Fruit fly (Drosophila melanogaster) whole organism, prepupa: Measurements from ENCODE around the gene Pph13.

Experiments used
- Blimp-1 ChIP-seq: fragments of 200-800 bp; sonication (Bioruptor generic); optimal IDR thresholded peaks from 3 replicates; lab custom pipeline; 2017; ENCODE audit warnings: missing biosample characterization, missing genetic modification characterization, mild to moderate bottlenecking, moderate library complexity, missing genetic modification reagents
- CG10631 ChIP-seq: fragments of 200-800 bp; sonication (Bioruptor generic); optimal IDR thresholded peaks from 2 replicates; lab custom pipeline; 2016; ENCODE audit warnings: missing biosample characterization, missing genetic modification characterization
- CG10669 ChIP-seq: fragments of 200-800 bp; sonication (Bioruptor generic); optimal IDR thresholded peaks from 3 replicates; lab custom pipeline; 2018; ENCODE audit warnings: missing biosample characterization, mild to moderate bottlenecking, missing genetic modification characterization, moderate library complexity
- CG11294 ChIP-seq: fragments of 200-800 bp; sonication (Bioruptor generic); IDR thresholded peaks from 2 replicates; pipeline ENCODE4 v1.3.6; 2022; ENCODE audit warnings: missing biosample characterization, missing genetic modification characterization
- CG11762 ChIP-seq: fragments of 200-800 bp; sonication (Bioruptor generic); optimal IDR thresholded peaks from 3 replicates; lab custom pipeline; 2016; ENCODE audit warnings: missing biosample characterization, missing genetic modification characterization; ENCODE audit not compliant: insufficient read depth
- CG11902 ChIP-seq: fragments of 200-800 bp; sonication (Bioruptor generic); optimal IDR thresholded peaks from 3 replicates; lab custom pipeline; 2016; ENCODE audit warnings: missing biosample characterization, missing genetic modification characterization
- CG15336 ChIP-seq: fragments of 200-800 bp; sonication (Bioruptor generic); IDR thresholded peaks from 2 replicates; pipeline ENCODE4 v1.3.6; 2022; ENCODE audit warnings: missing biosample characterization, missing genetic modification characterization
- CG1621 ChIP-seq: fragments of 200-800 bp; sonication (Bioruptor generic); optimal IDR thresholded peaks from 3 replicates; lab custom pipeline; 2018; ENCODE audit warnings: missing biosample characterization, mild to moderate bottlenecking, missing genetic modification characterization
- CG16779 ChIP-seq: fragments of 200-800 bp; sonication (Bioruptor generic); optimal IDR thresholded peaks from 3 replicates; lab custom pipeline; 2017; ENCODE audit warnings: missing biosample characterization, mild to moderate bottlenecking, missing genetic modification characterization
- CG3032 ChIP-seq: fragments of 200-800 bp; optimal IDR thresholded peaks from 2 replicates; lab custom pipeline; 2019; ENCODE audit warnings: missing biosample characterization, mild to moderate bottlenecking, missing genetic modification characterization, moderate library complexity
- CG31627 ChIP-seq: fragments of 200-800 bp; sonication (Bioruptor generic); optimal IDR thresholded peaks from 3 replicates; lab custom pipeline; 2016; ENCODE audit warnings: missing biosample characterization, missing genetic modification characterization
- CG32006 ChIP-seq: fragments of 200-800 bp; sonication (Bioruptor generic); optimal IDR thresholded peaks from 3 replicates; lab custom pipeline; 2017; ENCODE audit warnings: missing biosample characterization, mild to moderate bottlenecking, missing genetic modification characterization
- CG4318 ChIP-seq: fragments of 200-800 bp; sonication (Bioruptor generic); optimal IDR thresholded peaks from 3 replicates; lab custom pipeline; 2017; ENCODE audit warnings: missing biosample characterization, mild to moderate bottlenecking, missing genetic modification characterization
- CG6163 ChIP-seq: fragments of 200-800 bp; sonication (Bioruptor generic); IDR thresholded peaks from 3 replicates; pipeline ENCODE4 v1.3.6; 2022; ENCODE audit warnings: missing biosample characterization, missing genetic modification characterization
- CG6276 ChIP-seq: fragments of 200-800 bp; sonication (Bioruptor generic); optimal IDR thresholded peaks from 2 replicates; lab custom pipeline; 2017; ENCODE audit warnings: missing biosample characterization, mild to moderate bottlenecking, missing genetic modification characterization
- CG6792 ChIP-seq: fragments of 200-800 bp; sonication (Bioruptor generic); optimal IDR thresholded peaks from 3 replicates; lab custom pipeline; 2016; ENCODE audit warnings: missing biosample characterization, missing genetic modification characterization
- CG6808 ChIP-seq: fragments of 200-800 bp; sonication (Bioruptor generic); optimal IDR thresholded peaks from 3 replicates; lab custom pipeline; 2017; ENCODE audit warnings: missing biosample characterization, missing genetic modification characterization, mild to moderate bottlenecking, moderate library complexity, missing genetic modification reagents
- CG6854 ChIP-seq: fragments of 200-800 bp; sonication (Bioruptor generic); optimal IDR thresholded peaks from 2 replicates; lab custom pipeline; 2017; ENCODE audit warnings: missing biosample characterization, mild to moderate bottlenecking, missing genetic modification characterization
- CG7368 ChIP-seq: fragments of 200-800 bp; sonication (Bioruptor generic); optimal IDR thresholded peaks from 3 replicates; lab custom pipeline; 2016; ENCODE audit warnings: missing biosample characterization, missing genetic modification characterization
- CG8119 ChIP-seq: fragments of 200-800 bp; sonication (Bioruptor generic); IDR thresholded peaks from 3 replicates; pipeline ENCODE4 v1.3.6; 2022; ENCODE audit warnings: missing biosample characterization, missing genetic modification characterization
- CG8319 ChIP-seq: fragments of 200-800 bp; sonication (Bioruptor generic); optimal IDR thresholded peaks from 3 replicates; lab custom pipeline; 2016; ENCODE audit warnings: missing biosample characterization, missing genetic modification characterization
- CG8632 ChIP-seq: fragments of 200-800 bp; sonication (Bioruptor generic); optimal IDR thresholded peaks from 3 replicates; lab custom pipeline; 2016; ENCODE audit warnings: missing biosample characterization, missing genetic modification characterization
- Eip75B ChIP-seq: fragments of 200-800 bp; sonication (Bioruptor generic); optimal IDR thresholded peaks from 3 replicates; lab custom pipeline; 2016; ENCODE audit warnings: missing biosample characterization, missing genetic modification characterization
- Eip78C ChIP-seq: fragments of 200-800 bp; sonication (Bioruptor generic); peaks from one replicate; lab custom pipeline; 2016; ENCODE audit warnings: missing biosample characterization, missing genetic modification characterization
- Eip93F ChIP-seq: fragments of 200-800 bp; sonication (Bioruptor generic); optimal IDR thresholded peaks from 2 replicates; lab custom pipeline; 2016; ENCODE audit warnings: missing biosample characterization, mild to moderate bottlenecking, missing genetic modification characterization
- Gug ChIP-seq: fragments of 200-800 bp; sonication (Bioruptor generic); IDR thresholded peaks from 2 replicates; pipeline ENCODE4 v1.3.6; 2022; ENCODE audit warnings: missing biosample characterization, missing genetic modification characterization
- Hr38 ChIP-seq: sonication (Bioruptor generic); optimal IDR thresholded peaks from 2 replicates; lab custom pipeline; 2016; ENCODE audit warnings: missing biosample characterization, missing genetic modification characterization
- Hr39 ChIP-seq: fragments of 200-800 bp; sonication (Bioruptor generic); optimal IDR thresholded peaks from 2 replicates; lab custom pipeline; 2016; ENCODE audit warnings: missing biosample characterization, missing genetic modification characterization
- Hr4 ChIP-seq: fragments of 200-800 bp; sonication (Bioruptor generic); optimal IDR thresholded peaks from 3 replicates; lab custom pipeline; 2016; ENCODE audit warnings: missing biosample characterization, missing genetic modification characterization
- OdsH ChIP-seq: fragments of 200-800 bp; sonication (Bioruptor generic); optimal IDR thresholded peaks from 3 replicates; lab custom pipeline; 2016; ENCODE audit warnings: missing biosample characterization, missing genetic modification characterization
- Smox ChIP-seq: fragments of 200-800 bp; sonication (Bioruptor generic); optimal IDR thresholded peaks from 3 replicates; lab custom pipeline; 2016; ENCODE audit warnings: missing biosample characterization, missing genetic modification characterization
- Sox102F ChIP-seq: fragments of 200-800 bp; sonication (Bioruptor generic); optimal IDR thresholded peaks from 2 replicates; lab custom pipeline; 2016; ENCODE audit warnings: missing biosample characterization, mild to moderate bottlenecking, missing genetic modification characterization
- Sox14 ChIP-seq: fragments of 200-800 bp; sonication (Bioruptor generic); optimal IDR thresholded peaks from 3 replicates; lab custom pipeline; 2016; ENCODE audit warnings: missing biosample characterization, missing genetic modification characterization
- Sox15 ChIP-seq: fragments of 200-800 bp; sonication (Bioruptor generic); optimal IDR thresholded peaks from 3 replicates; lab custom pipeline; 2016; ENCODE audit warnings: missing biosample characterization, missing genetic modification characterization
- achi ChIP-seq: fragments of 200-800 bp; sonication (Bioruptor generic); optimal IDR thresholded peaks from 3 replicates; lab custom pipeline; 2016; ENCODE audit warnings: missing biosample characterization, missing genetic modification characterization
- acj6 ChIP-seq: fragments of 200-800 bp; sonication (Bioruptor generic); optimal IDR thresholded peaks from 3 replicates; lab custom pipeline; 2016; ENCODE audit warnings: missing biosample characterization, missing genetic modification characterization
- cyc ChIP-seq: fragments of 200-800 bp; sonication (Bioruptor generic); optimal IDR thresholded peaks from 3 replicates; lab custom pipeline; 2016; ENCODE audit warnings: missing biosample characterization, missing genetic modification characterization
- dac ChIP-seq: fragments of 200-800 bp; sonication (Bioruptor generic); optimal IDR thresholded peaks from 2 replicates; lab custom pipeline; 2017; ENCODE audit warnings: missing biosample characterization, mild to moderate bottlenecking, missing genetic modification characterization
- dsx ChIP-seq: fragments of 200-800 bp; optimal IDR thresholded peaks from 3 replicates; lab custom pipeline; 2019; ENCODE audit warnings: missing biosample characterization, mild to moderate bottlenecking, missing genetic modification characterization, moderate library complexity; ENCODE audit not compliant: poor library complexity, severe bottlenecking
- eg ChIP-seq: fragments of 200-800 bp; sonication (Bioruptor generic); IDR thresholded peaks from 3 replicates; pipeline ENCODE4 v1.3.6; 2022; ENCODE audit warnings: missing biosample characterization, missing genetic modification characterization
- esn ChIP-seq: fragments of 200-800 bp; sonication (Bioruptor generic); optimal IDR thresholded peaks from 2 replicates; lab custom pipeline; 2016; ENCODE audit warnings: missing biosample characterization, mild to moderate bottlenecking, missing genetic modification characterization, moderate library complexity
- fd59A ChIP-seq: fragments of 200-800 bp; sonication (Bioruptor generic); optimal IDR thresholded peaks from 2 replicates; lab custom pipeline; 2017; ENCODE audit warnings: missing biosample characterization, mild to moderate bottlenecking, missing genetic modification characterization, missing genetic modification reagents
- fd85E ChIP-seq: fragments of 200-800 bp; sonication (Bioruptor generic); optimal IDR thresholded peaks from 3 replicates; lab custom pipeline; 2016; ENCODE audit warnings: missing biosample characterization, missing genetic modification characterization
- lz ChIP-seq: fragments of 200-800 bp; sonication (Bioruptor generic); optimal IDR thresholded peaks from 3 replicates; lab custom pipeline; 2016; ENCODE audit warnings: missing biosample characterization, missing genetic modification characterization
- net ChIP-seq: fragments of 200-800 bp; sonication (Bioruptor generic); optimal IDR thresholded peaks from 3 replicates; lab custom pipeline; 2016; ENCODE audit warnings: missing biosample characterization, missing genetic modification characterization
- pdm3 ChIP-seq: fragments of 200-800 bp; sonication (Bioruptor generic); optimal IDR thresholded peaks from 3 replicates; lab custom pipeline; 2016; ENCODE audit warnings: missing biosample characterization, missing genetic modification characterization
- ss ChIP-seq, 2 experiments: fragments of 200-800 bp; sonication (Bioruptor generic); optimal IDR thresholded peaks; 2 replicates in 1 of 2; 3 replicates in 1 of 2; lab custom pipeline; 2017 to 2018; ENCODE audit warnings: mild to moderate bottlenecking in 2 of 2, missing biosample characterization in 2 of 2, missing genetic modification characterization in 2 of 2, moderate library complexity in 1 of 2
- svp ChIP-seq: fragments of 200-800 bp; sonication (Bioruptor generic); peaks from one replicate; lab custom pipeline; 2016; ENCODE audit warnings: missing biosample characterization, missing genetic modification characterization
- topi ChIP-seq: fragments of 200-800 bp; sonication (Bioruptor generic); optimal IDR thresholded peaks from 3 replicates; lab custom pipeline; 2016; ENCODE audit warnings: missing biosample characterization, missing genetic modification characterization
- vri ChIP-seq: fragments of 200-800 bp; sonication (Bioruptor generic); optimal IDR thresholded peaks from 3 replicates; lab custom pipeline; 2016; ENCODE audit warnings: missing biosample characterization, mild to moderate bottlenecking, missing genetic modification characterization

Pph13 gene

DNA sequence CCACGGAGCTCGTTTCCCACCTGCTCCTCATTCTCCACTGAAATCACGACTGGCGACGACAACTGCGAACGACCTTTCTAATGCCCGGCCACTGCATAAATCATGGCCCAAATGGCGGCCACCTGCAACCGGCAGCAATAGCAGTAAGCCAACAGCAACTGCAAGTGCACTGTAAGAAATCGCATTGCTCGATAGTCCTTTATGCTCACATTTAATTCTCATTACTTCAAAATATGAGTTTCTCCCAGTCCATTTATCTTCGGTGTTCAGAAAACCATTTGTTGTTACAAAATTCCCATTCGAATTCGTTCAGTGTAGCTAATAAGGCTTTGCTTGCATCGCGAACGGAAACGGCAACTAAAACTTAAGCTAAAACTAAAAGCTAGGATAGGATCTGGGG is 26.8 kb downstream of the Pph13 start (continued):
- TF ChIP-seq ss (GFP tag; optimal IDR thresholded peaks at IDR 0.05; lab: Kevin White, UChicago): no peak

DNA sequence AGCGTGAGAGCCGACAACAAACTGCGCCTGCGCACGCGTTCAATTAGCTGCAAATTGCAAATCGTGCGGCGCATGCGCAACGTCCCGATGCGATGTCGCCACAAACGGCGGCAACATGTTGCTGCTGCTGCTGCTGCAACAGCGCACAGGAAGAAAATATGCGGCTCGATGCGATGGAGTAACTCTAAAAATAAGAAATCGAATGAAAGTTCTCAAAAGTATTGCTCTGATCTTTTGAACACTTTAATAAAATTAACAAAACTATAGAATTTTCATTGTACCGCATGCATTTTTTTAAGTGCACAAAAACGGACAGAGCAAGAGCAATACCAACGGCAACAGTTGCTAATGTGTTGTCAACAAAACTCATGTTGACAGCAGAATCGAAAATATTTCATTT is 28.9 kb downstream of the Pph13 start:
- TF ChIP-seq Gug (GFP tag; lab: Robert Waterston, UW) (peak; percentile 78), CG6792 (GFP tag; lab: Kevin White, UChicago) (peak; percentile 69), pdm3 (GFP tag; lab: Kevin White, UChicago) (peak; percentile 84), CG11762 (GFP tag; lab: Kevin White, UChicago) (peak; percentile 55), CG10669 (GFP tag; lab: Kevin White, UChicago) (peak; percentile 73), CG10631 (GFP tag; lab: Kevin White, UChicago) (peak; percentile 71), CG1621 (peak; percentile 35), CG4318 (GFP tag; lab: Kevin White, UChicago) (peak; percentile 75), Sox102F (peak; percentile 82), CG7368 (GFP tag; lab: Kevin White, UChicago) (peak; percentile 68), CG6276 (GFP tag; lab: Kevin White, UChicago) (peak; percentile 86), lz (GFP tag; lab: Kevin White, UChicago) (peak; percentile 67), ss (GFP tag; optimal IDR thresholded peaks at IDR 0.05; lab: Kevin White, UChicago) (peak in 1 of 2 experiments; percentile 18), CG6808 (GFP tag; lab: Kevin White, UChicago) (peak; percentile 66), Hr38 (GFP tag; lab: Kevin White, UChicago) (no peak), svp (GFP tag; lab: Kevin White, UChicago) (peak; percentile 86), dac (GFP tag; lab: Kevin White, UChicago) (peak; percentile 79), OdsH (GFP tag; lab: Kevin White, UChicago) (peak; percentile 83), net (GFP tag; lab: Kevin White, UChicago) (peak; percentile 75), Sox14 (GFP tag; lab: Kevin White, UChicago) (peak; percentile 84), Hr4 (GFP tag; lab: Kevin White, UChicago) (peak; percentile 91), esn (GFP tag; lab: Kevin White, UChicago) (peak; percentile 85), CG16779 (tag; lab: Kevin White, UChicago) (peak; percentile 21), Blimp-1 (peak; percentile 44), CG6854 (GFP tag; lab: Kevin White, UChicago) (no peak), vri (GFP tag; lab: Kevin White, UChicago) (peak; percentile 72), Hr39 (GFP tag; lab: Kevin White, UChicago) (peak; percentile 75), CG15336 (GFP tag; lab: Robert Waterston, UW) (peak; percentile 94), topi (GFP tag; lab: Kevin White, UChicago) (peak; percentile 67), Sox15 (peak; percentile 5), acj6 (GFP tag; lab: Kevin White, UChicago) (peak; percentile 59), CG6163 (GFP tag; lab: Robert Waterston, UW) (peak; percentile 92), eg (GFP tag; lab: Robert Waterston, UW) (peak; percentile 94), Smox (peak; percentile 69), CG32006 (peak; percentile 92), CG8632 (GFP tag; lab: Kevin White, UChicago) (peak; percentile 44), CG11902 (no peak), Eip93F (GFP tag; lab: Kevin White, UChicago) (no peak), fd85E (no peak), CG31627 (GFP tag; lab: Kevin White, UChicago) (peak; percentile 74), dsx (GFP tag; lab: Kevin White, UChicago) (peak; percentile 35), CG8319 (GFP tag; lab: Kevin White, UChicago) (peak; percentile 52), CG3032 (peak; percentile 71), CG8119 (GFP tag; lab: Robert Waterston, UW) (peak; percentile 92), cyc (GFP tag; lab: Kevin White, UChicago) (peak; percentile 60), Eip78C (GFP tag; lab: Kevin White, UChicago) (peak; percentile 87), CG11294 (GFP tag; lab: Robert Waterston, UW) (peak; percentile 79), achi (GFP tag; lab: Kevin White, UChicago) (peak; percentile 65), Eip75B (GFP tag; lab: Kevin White, UChicago) (peak; percentile 57), fd59A (GFP tag; lab: Kevin White, UChicago) (peak; percentile 59)
